Worm (Caenorhabditis elegans) whole organism, L1 larva: ENCODE results near the gene rhi-1.

Experiments used
- C04F5.9 ChIP-seq: sonication (generic microtip); optimal IDR thresholded peaks from 2 replicates; lab custom pipeline; 2016; ENCODE audit warnings: missing genetic modification characterization, missing compliant biosample characterization
- C16A3.4 ChIP-seq: fragments of 150-350 bp; optimal IDR thresholded peaks from 2 replicates; lab custom pipeline; 2014; ENCODE audit warnings: missing biosample characterization, missing genetic modification characterization
- C34B4.2 ChIP-seq: sonication (generic microtip); optimal IDR thresholded peaks from 2 replicates; lab custom pipeline; 2017; ENCODE audit warnings: mild to moderate bottlenecking, missing genetic modification characterization, missing compliant biosample characterization
- F16B12.6 ChIP-seq: fragments of 150-350 bp; optimal IDR thresholded peaks from 2 replicates; lab custom pipeline; 2014; ENCODE audit warnings: missing biosample characterization, missing genetic modification characterization
- Y116A8C.19 ChIP-seq: sonication (generic microtip); optimal IDR thresholded peaks from 2 replicates; lab custom pipeline; 2016; ENCODE audit warnings: missing compliant biosample characterization, missing genetic modification characterization, borderline replicate concordance
- aha-1 ChIP-seq: fragments of 150-350 bp; optimal IDR thresholded peaks from 2 replicates; lab custom pipeline; 2014; ENCODE audit warnings: missing biosample characterization, missing genetic modification characterization
- alr-1 ChIP-seq: fragments of 200-800 bp; sonication (Bioruptor generic); optimal IDR thresholded peaks from 2 replicates; lab custom pipeline; 2018; ENCODE audit warnings: borderline replicate concordance, mild to moderate bottlenecking, missing genetic modification characterization, missing compliant biosample characterization
- aly-2 ChIP-seq: fragments of 150-350 bp; optimal IDR thresholded peaks from 2 replicates; lab custom pipeline; 2014; ENCODE audit warnings: missing biosample characterization, missing genetic modification characterization
- ama-1 ChIP-seq: fragments of 150-350 bp; optimal IDR thresholded peaks from 2 replicates; lab custom pipeline; 2014
- blmp-1 ChIP-seq: fragments of 150-350 bp; optimal IDR thresholded peaks from 2 replicates; lab custom pipeline; 2014; ENCODE audit warnings: missing biosample characterization, missing genetic modification characterization
- ceh-8 ChIP-seq: fragments of 200-800 bp; sonication (Bioruptor generic); optimal IDR thresholded peaks from 2 replicates; lab custom pipeline; 2018; ENCODE audit warnings: mild to moderate bottlenecking, missing genetic modification characterization, moderate library complexity, missing compliant biosample characterization
- ceh-82 ChIP-seq, 3 experiments: fragments of 150-350 bp in 1 of 3; sonication (generic microtip) in 2 of 3; optimal IDR thresholded peaks; 2 replicates each; lab custom pipeline; 2014 to 2017; ENCODE audit warnings: missing biosample characterization in 3 of 3, missing genetic modification characterization in 3 of 3
- ceh-88 ChIP-seq: fragments of 200-800 bp; sonication (Bioruptor generic); IDR thresholded peaks from 2 replicates; pipeline ENCODE4 v1.3.6; 2022; ENCODE audit warnings: missing genetic modification characterization, missing compliant biosample characterization
- ces-1 ChIP-seq: fragments of 150-350 bp; optimal IDR thresholded peaks from 2 replicates; lab custom pipeline; 2014; ENCODE audit warnings: missing biosample characterization, missing genetic modification reagents, missing genetic modification characterization
- dpl-1 ChIP-seq, 3 experiments: fragments of 150-350 bp in 2 of 3; sonication (generic microtip) in 1 of 3; optimal IDR thresholded peaks; 2 replicates each; lab custom pipeline; 2014 to 2017; ENCODE audit warnings: missing biosample characterization in 3 of 3, missing genetic modification characterization in 3 of 3, missing genetic modification reagents in 3 of 3
- dsc-1 ChIP-seq: sonication (generic microtip); optimal IDR thresholded peaks from 2 replicates; lab custom pipeline; 2016; ENCODE audit warnings: mild to moderate bottlenecking, missing genetic modification characterization, missing compliant biosample characterization
- efl-1 ChIP-seq, 4 experiments: fragments of 150-350 bp; optimal IDR thresholded peaks in 3 of 4; peaks in 1 of 4; 1 replicate in 1 of 4; 2 replicates in 3 of 4; lab custom pipeline; 2014; ENCODE audit warnings: missing biosample characterization in 2 of 4, missing genetic modification characterization in 2 of 4, missing genetic modification reagents in 2 of 4
- efl-3 ChIP-seq: fragments of 200-800 bp; sonication (Bioruptor generic); optimal IDR thresholded peaks from 2 replicates; lab custom pipeline; 2018; ENCODE audit warnings: mild to moderate bottlenecking, missing genetic modification characterization, missing compliant biosample characterization
- egl-13 ChIP-seq: sonication (generic microtip); optimal IDR thresholded peaks from 2 replicates; lab custom pipeline; 2016; ENCODE audit warnings: missing genotype, missing genetic modification reagents, missing genetic modification characterization, missing compliant biosample characterization
- egl-27 ChIP-seq, 2 experiments: fragments of 150-350 bp in 1 of 2; sonication (generic microtip); optimal IDR thresholded peaks; 3 replicates each; lab custom pipeline; 2017 to 2018; ENCODE audit warnings: missing biosample characterization in 2 of 2, missing genetic modification characterization in 2 of 2, missing genetic modification reagents in 2 of 2
- elt-2 ChIP-seq: sonication (generic microtip); optimal IDR thresholded peaks from 2 replicates; lab custom pipeline; 2016; ENCODE audit warnings: missing genetic modification characterization, mild to moderate bottlenecking, inconsistent platforms, missing compliant biosample characterization, missing genetic modification reagents
- elt-3 ChIP-seq, 6 experiments: fragments of 150-350 bp in 1 of 6; sonication (generic microtip); optimal IDR thresholded peaks; 2 replicates each; lab custom pipeline; 2017 to 2018; ENCODE audit warnings: missing biosample characterization in 6 of 6, missing genetic modification characterization in 6 of 6, inconsistent platforms in 1 of 6
- fkh-8 ChIP-seq: sonication (generic microtip); optimal IDR thresholded peaks from 2 replicates; lab custom pipeline; 2016; ENCODE audit warnings: mild to moderate bottlenecking, missing genetic modification characterization, missing compliant biosample characterization
- hlh-17 ChIP-seq: fragments of 200-800 bp; sonication (Bioruptor generic); optimal IDR thresholded peaks from 2 replicates; lab custom pipeline; 2018; ENCODE audit warnings: missing genetic modification characterization, mild to moderate bottlenecking, missing compliant biosample characterization, moderate library complexity, borderline replicate concordance
- hlh-4 ChIP-seq: sonication (generic microtip); optimal IDR thresholded peaks from 2 replicates; lab custom pipeline; 2016; ENCODE audit warnings: mild to moderate bottlenecking, missing genetic modification characterization, missing compliant biosample characterization
- hpl-2 ChIP-seq: fragments of 150-350 bp; optimal IDR thresholded peaks from 2 replicates; lab custom pipeline; 2014; ENCODE audit warnings: missing biosample characterization, missing genetic modification reagents, missing genetic modification characterization
- lin-13 ChIP-seq: fragments of 150-350 bp; optimal IDR thresholded peaks from 2 replicates; lab custom pipeline; 2014; ENCODE audit warnings: missing biosample characterization, missing genetic modification reagents, missing genetic modification characterization
- lin-14 ChIP-seq: fragments of 200-800 bp; sonication (Bioruptor generic); optimal IDR thresholded peaks from 2 replicates; lab custom pipeline; 2018; ENCODE audit warnings: mild to moderate bottlenecking, missing genetic modification characterization, moderate library complexity, missing compliant biosample characterization
- lir-3 ChIP-seq: sonication (generic microtip); optimal IDR thresholded peaks from 2 replicates; lab custom pipeline; 2016; ENCODE audit warnings: mild to moderate bottlenecking, missing genetic modification characterization, moderate library complexity, missing compliant biosample characterization; ENCODE audit not compliant: poor library complexity
- lsy-2 ChIP-seq, 2 experiments: fragments of 150-350 bp; optimal IDR thresholded peaks; 2 replicates each; lab custom pipeline; 2014; ENCODE audit warnings: missing biosample characterization in 2 of 2, missing genetic modification characterization in 2 of 2
- mdl-1 ChIP-seq, 2 experiments: fragments of 150-350 bp; optimal IDR thresholded peaks; 2 replicates each; lab custom pipeline; 2014 to 2017; ENCODE audit warnings: missing biosample characterization in 2 of 2, missing genetic modification characterization in 2 of 2, inconsistent platforms in 1 of 2
- mef-2 ChIP-seq: fragments of 150-350 bp; optimal IDR thresholded peaks from 2 replicates; lab custom pipeline; 2014; ENCODE audit warnings: missing biosample characterization, missing genetic modification characterization
- nhr-12 ChIP-seq: sonication (generic microtip); optimal IDR thresholded peaks from 2 replicates; lab custom pipeline; 2017; ENCODE audit warnings: missing biosample characterization, missing genetic modification characterization
- nhr-19 ChIP-seq: fragments of 200-800 bp; sonication (Bioruptor generic); conservative IDR thresholded peaks from 2 replicates; pipeline ENCODE4 v1.3.6; 2022; ENCODE audit warnings: missing genetic modification characterization, missing compliant biosample characterization
- nhr-237 ChIP-seq: fragments of 150-350 bp; optimal IDR thresholded peaks from 2 replicates; lab custom pipeline; 2014; ENCODE audit warnings: missing biosample characterization, missing genetic modification characterization
- nhr-28 ChIP-seq: fragments of 150-350 bp; optimal IDR thresholded peaks from 2 replicates; lab custom pipeline; 2014; ENCODE audit warnings: missing biosample characterization, missing genetic modification characterization
- nhr-71 ChIP-seq: sonication (generic microtip); optimal IDR thresholded peaks from 2 replicates; lab custom pipeline; 2016; ENCODE audit warnings: mild to moderate bottlenecking, missing genetic modification characterization, moderate library complexity, missing compliant biosample characterization
- nhr-85 ChIP-seq: sonication (generic microtip); peaks from one replicate; lab custom pipeline; 2016; ENCODE audit warnings: missing genetic modification characterization, inconsistent platforms, missing compliant biosample characterization
- nhr-90 ChIP-seq: sonication (generic microtip); optimal IDR thresholded peaks from 2 replicates; lab custom pipeline; 2016; ENCODE audit warnings: mild to moderate bottlenecking, missing genetic modification characterization, missing compliant biosample characterization; ENCODE audit not compliant: poor library complexity
- pag-3 ChIP-seq: sonication (generic microtip); optimal IDR thresholded peaks from 2 replicates; lab custom pipeline; 2017; ENCODE audit warnings: missing genetic modification characterization, mild to moderate bottlenecking, missing compliant biosample characterization, antibody characterized with exemption, borderline replicate concordance; ENCODE audit not compliant: insufficient read depth
- pax-3 ChIP-seq: fragments of 200-800 bp; sonication (Bioruptor generic); optimal IDR thresholded peaks from 2 replicates; lab custom pipeline; 2018; ENCODE audit warnings: mild to moderate bottlenecking, missing genetic modification characterization, moderate library complexity, missing compliant biosample characterization
- pqm-1 ChIP-seq: sonication (generic microtip); optimal IDR thresholded peaks from 3 replicates; lab custom pipeline; 2017; ENCODE audit warnings: missing biosample characterization, missing genetic modification characterization
- sptf-1 ChIP-seq: fragments of 150-350 bp; optimal IDR thresholded peaks from 2 replicates; lab custom pipeline; 2014; ENCODE audit warnings: missing biosample characterization, missing genetic modification characterization
- sup-37 ChIP-seq: fragments of 200-800 bp; sonication (Bioruptor generic); optimal IDR thresholded peaks from 2 replicates; lab custom pipeline; 2018; ENCODE audit warnings: mild to moderate bottlenecking, missing genetic modification characterization, missing compliant biosample characterization
- swsn-7 ChIP-seq: sonication (generic microtip); optimal IDR thresholded peaks from 2 replicates; lab custom pipeline; 2016; ENCODE audit warnings: missing genetic modification characterization, missing compliant biosample characterization
- unc-62 ChIP-seq: fragments of 150-350 bp; optimal IDR thresholded peaks from 2 replicates; lab custom pipeline; 2014; ENCODE audit warnings: missing biosample characterization, missing genetic modification reagents, missing genetic modification characterization
- zag-1 ChIP-seq: fragments of 150-350 bp; optimal IDR thresholded peaks from 2 replicates; lab custom pipeline; 2014; ENCODE audit warnings: missing biosample characterization, missing genetic modification characterization
- zip-4 ChIP-seq: fragments of 200-800 bp; sonication (Bioruptor generic); optimal IDR thresholded peaks from 2 replicates; lab custom pipeline; 2018; ENCODE audit warnings: mild to moderate bottlenecking, missing genetic modification characterization, moderate library complexity, missing compliant biosample characterization
- ztf-11 ChIP-seq, 2 experiments: sonication (generic microtip); optimal IDR thresholded peaks; 2 replicates each; lab custom pipeline; 2016 to 2017; ENCODE audit warnings: missing genetic modification characterization in 2 of 2, missing biosample characterization in 1 of 2, missing compliant biosample characterization in 1 of 2

rhi-1 gene

ce11 chrX:4521837-4522816 is 13.8 kb downstream of the rhi-1 start, which contains the start of gene C07A12.7:
C07A12.7 (minus strand) TSS chrX:4522144.
- TF ChIP-seq aha-1 (tag; lab: Kevin White, UChicago) (no peak), swsn-7 (tag; lab: Kevin White, UChicago) (peak; percentile 31), egl-27 (tag; optimal IDR thresholded peaks at IDR 0.05; lab: Kevin White, UChicago) (no peak), hlh-17 (no peak), zip-4 (GFP tag; lab: Kevin White, UChicago) (peak; percentile 61), nhr-90 (tag; lab: Kevin White, UChicago) (peak; percentile 30), elt-2 (no peak), Y116A8C.19 (tag; lab: Kevin White, UChicago) (no peak), sup-37 (GFP tag; lab: Kevin White, UChicago) (no peak), C16A3.4 (no peak), nhr-12 (tag; lab: Kevin White, UChicago) (no peak), mef-2 (tag; lab: Kevin White, UChicago) (no peak), nhr-85 (tag; lab: Kevin White, UChicago) (peak; percentile 90), ztf-11 (tag; optimal IDR thresholded peaks at IDR 0.05; lab: Kevin White, UChicago) (no peak), dsc-1 (tag; lab: Kevin White, UChicago) (no peak), C04F5.9 (tag; lab: Kevin White, UChicago) (no peak), nhr-28 (tag; lab: Kevin White, UChicago) (no peak), ama-1 (lab: Kevin White, UChicago) (no peak), hpl-2 (no peak), efl-3 (GFP tag; lab: Kevin White, UChicago) (no peak), F16B12.6 (tag; lab: Kevin White, UChicago) (no peak), alr-1 (tag; lab: Kevin White, UChicago) (no peak), lsy-2 (tag; optimal IDR thresholded peaks at IDR 0.05; lab: Kevin White, UChicago) (peak in 1 of 2 experiments; percentile 1), ces-1 (GFP tag; lab: Kevin White, UChicago) (no peak), nhr-237 (tag; lab: Kevin White, UChicago) (no peak), lin-14 (peak; percentile 50), blmp-1 (tag; lab: Kevin White, UChicago) (peak; percentile 83), egl-13 (tag; lab: Kevin White, UChicago) (no peak), lin-13 (GFP tag; lab: Kevin White, UChicago) (no peak), efl-1 (optimal IDR thresholded peaks at IDR 0.05; lab: Kevin White, UChicago) (no peak), efl-1 (GFP tag; optimal IDR thresholded peaks at IDR 0.05 in 1 of 2; lab: Kevin White, UChicago) (no peak), C34B4.2 (tag; lab: Kevin White, UChicago) (no peak), pqm-1 (tag; lab: Kevin White, UChicago) (no peak), zag-1 (tag; lab: Kevin White, UChicago) (no peak), elt-3 (tag; optimal IDR thresholded peaks at IDR 0.05; lab: Kevin White, UChicago) (peak in 2 of 6 experiments; percentile 19 to 61), pag-3 (tag; lab: Kevin White, UChicago) (no peak), aly-2 (no peak), nhr-19 (GFP tag; lab: Robert Waterston, UW) (no peak), unc-62 (GFP tag; lab: Kevin White, UChicago) (no peak), sptf-1 (tag; lab: Kevin White, UChicago) (no peak), lir-3 (tag; lab: Kevin White, UChicago) (no peak), fkh-8 (peak; percentile 19), ceh-82 (tag; optimal IDR thresholded peaks at IDR 0.05; lab: Kevin White, UChicago) (no peak), dpl-1 (GFP tag; optimal IDR thresholded peaks at IDR 0.05; lab: Kevin White, UChicago) (no peak), ceh-88 (GFP tag; lab: Robert Waterston, UW) (no peak), mdl-1 (tag; optimal IDR thresholded peaks at IDR 0.05; lab: Kevin White, UChicago) (peak in 1 of 2 experiments; percentile 19), pax-3 (no peak), ceh-8 (no peak), nhr-71 (tag; lab: Kevin White, UChicago) (peak; percentile 44), hlh-4 (tag; lab: Kevin White, UChicago) (no peak)
